Fruit fly (Drosophila melanogaster) whole organism, embryonic: ENCODE data around the gene CG43163.

Experiments used
- Abd-B ChIP-seq: fragments of 200-800 bp; sonication (Bioruptor generic); optimal IDR thresholded peaks from 2 replicates; lab custom pipeline; 2018; ENCODE audit warnings: missing biosample characterization, mild to moderate bottlenecking, missing genetic modification characterization, moderate library complexity
- B-H1 ChIP-seq: fragments of 200-800 bp; sonication (Bioruptor generic); IDR thresholded peaks from 3 replicates; pipeline ENCODE4 v1.3.6; 2022; ENCODE audit warnings: missing biosample characterization, missing genetic modification characterization
- Bdp1 ChIP-seq: fragments of 200-800 bp; sonication (Bioruptor generic); optimal IDR thresholded peaks from 3 replicates; lab custom pipeline; 2016; ENCODE audit warnings: missing biosample characterization, missing genetic modification characterization
- Bteb2 ChIP-seq: fragments of 200-800 bp; sonication (Bioruptor generic); optimal IDR thresholded peaks from 2 replicates; lab custom pipeline; 2016; ENCODE audit warnings: missing biosample characterization, missing genetic modification characterization
- CG10267 ChIP-seq: fragments of 200-800 bp; sonication (Bioruptor generic); optimal IDR thresholded peaks from 2 replicates; lab custom pipeline; 2018; ENCODE audit warnings: missing biosample characterization, mild to moderate bottlenecking, missing genetic modification characterization, moderate library complexity
- CG10321 ChIP-seq: fragments of 200-800 bp; sonication (Bioruptor generic); IDR thresholded peaks from 2 replicates; pipeline ENCODE4 v1.3.6; 2022; ENCODE audit warnings: missing biosample characterization, missing genetic modification characterization
- CG10654 ChIP-seq: fragments of 200-800 bp; sonication (Bioruptor generic); optimal IDR thresholded peaks from 2 replicates; lab custom pipeline; 2016; ENCODE audit warnings: missing biosample characterization, missing genetic modification characterization
- CG10979 ChIP-seq: fragments of 200-800 bp; sonication (Bioruptor generic); optimal IDR thresholded peaks from 2 replicates; lab custom pipeline; 2018; ENCODE audit warnings: missing biosample characterization, mild to moderate bottlenecking, missing genetic modification characterization, moderate library complexity
- CG11093 ChIP-seq: fragments of 200-800 bp; sonication (Bioruptor generic); IDR thresholded peaks from 3 replicates; pipeline ENCODE4 v1.3.6; 2022; ENCODE audit warnings: missing biosample characterization, missing genetic modification characterization
- CG11247 ChIP-seq: fragments of 200-800 bp; sonication (Bioruptor generic); IDR thresholded peaks from 2 replicates; pipeline ENCODE4 v1.3.6; 2022; ENCODE audit warnings: missing biosample characterization, missing genetic modification characterization
- CG11504 ChIP-seq: fragments of 200-800 bp; sonication (Bioruptor generic); optimal IDR thresholded peaks from 3 replicates; lab custom pipeline; 2019; ENCODE audit warnings: missing biosample characterization, mild to moderate bottlenecking, missing genetic modification characterization, moderate library complexity
- CG1233 ChIP-seq: fragments of 200-800 bp; sonication (Bioruptor generic); optimal IDR thresholded peaks from 4 replicates; lab custom pipeline; 2018; ENCODE audit warnings: missing biosample characterization, mild to moderate bottlenecking, missing genetic modification characterization
- CG13287 ChIP-seq: fragments of 200-800 bp; sonication (Bioruptor generic); IDR thresholded peaks from 2 replicates; pipeline ENCODE4 v1.3.6; 2022; ENCODE audit warnings: missing biosample characterization, missing genetic modification characterization; ENCODE audit not compliant: partially characterized antibody
- CG13775 ChIP-seq: fragments of 200-800 bp; sonication (Bioruptor generic); optimal IDR thresholded peaks from 3 replicates; lab custom pipeline; 2017; ENCODE audit warnings: missing biosample characterization, mild to moderate bottlenecking, missing genetic modification characterization
- CG14014 ChIP-seq: fragments of 200-800 bp; sonication (Bioruptor generic); IDR thresholded peaks from 2 replicates; pipeline ENCODE4 v1.3.6; 2022; ENCODE audit warnings: missing biosample characterization, missing genetic modification characterization
- CG3065 ChIP-seq: fragments of 200-800 bp; sonication (Bioruptor generic); optimal IDR thresholded peaks from 2 replicates; lab custom pipeline; 2016; ENCODE audit warnings: missing biosample characterization, missing genetic modification characterization
- CG33213 ChIP-seq: fragments of 200-800 bp; sonication (Bioruptor generic); optimal IDR thresholded peaks from 3 replicates; lab custom pipeline; 2016; ENCODE audit warnings: missing biosample characterization, missing genetic modification characterization
- CG34422 ChIP-seq: fragments of 200-800 bp; sonication (Bioruptor generic); IDR thresholded peaks from 3 replicates; pipeline ENCODE4 v1.3.6; 2022; ENCODE audit warnings: missing biosample characterization, missing genetic modification characterization
- CG3838 ChIP-seq: fragments of 200-800 bp; sonication (Bioruptor generic); optimal IDR thresholded peaks from 3 replicates; lab custom pipeline; 2016; ENCODE audit warnings: missing biosample characterization, missing genetic modification characterization
- CG4360 ChIP-seq: fragments of 200-800 bp; sonication (Bioruptor generic); IDR thresholded peaks from 2 replicates; pipeline ENCODE4 v1.3.6; 2022; ENCODE audit warnings: missing biosample characterization, missing genetic modification characterization
- CG8290 ChIP-seq, 3 experiments: fragments of 200-800 bp; sonication (Bioruptor generic); optimal IDR thresholded peaks; 2 replicates each; lab custom pipeline; 2016 to 2019; ENCODE audit warnings: missing biosample characterization in 3 of 3, missing genetic modification characterization in 3 of 3, mild to moderate bottlenecking in 2 of 3, moderate library complexity in 1 of 3
- D19A ChIP-seq: fragments of 200-800 bp; optimal IDR thresholded peaks from 3 replicates; lab custom pipeline; 2019; ENCODE audit warnings: missing biosample characterization, mild to moderate bottlenecking, missing genetic modification characterization, moderate library complexity
- Dad ChIP-seq: fragments of 200-800 bp; sonication (Bioruptor generic); optimal IDR thresholded peaks from 3 replicates; lab custom pipeline; 2016; ENCODE audit warnings: missing biosample characterization, missing genetic modification characterization
- Dfd ChIP-seq, 2 experiments: fragments of >200 bp; optimal IDR thresholded peaks; 2 replicates each; lab custom pipeline; 2017; ENCODE audit warnings: missing biosample characterization in 2 of 2, missing genetic modification characterization in 2 of 2
- Doc3 ChIP-seq: fragments of 200-800 bp; sonication (Bioruptor generic); IDR thresholded peaks from 3 replicates; pipeline ENCODE4 v1.3.6; 2022; ENCODE audit warnings: missing biosample characterization, missing genetic modification characterization; ENCODE audit not compliant: partially characterized antibody
- GATAe ChIP-seq: fragments of 200-800 bp; sonication (Bioruptor generic); conservative IDR thresholded peaks from 2 replicates; pipeline ENCODE4 v1.3.6; 2022; ENCODE audit warnings: missing biosample characterization, missing genetic modification characterization
- NC2α ChIP-seq: fragments of 200-800 bp; sonication (Bioruptor generic); optimal IDR thresholded peaks from 2 replicates; lab custom pipeline; 2016; ENCODE audit warnings: missing biosample characterization, missing genetic modification characterization
- Nf-YA ChIP-seq: fragments of 200-800 bp; sonication (Bioruptor generic); IDR thresholded peaks from 2 replicates; pipeline ENCODE4 v1.3.6; 2022; ENCODE audit warnings: missing biosample characterization, missing genetic modification characterization
- Xrp1 ChIP-seq: fragments of 200-800 bp; sonication (Bioruptor generic); IDR thresholded peaks from 2 replicates; pipeline ENCODE4 v1.3.6; 2022; ENCODE audit warnings: missing biosample characterization, missing genetic modification characterization
- al ChIP-seq: fragments of 200-800 bp; sonication (Bioruptor generic); IDR thresholded peaks from 2 replicates; pipeline ENCODE4 v1.3.6; 2022; ENCODE audit warnings: missing biosample characterization, missing genetic modification characterization
- ara ChIP-seq: fragments of 200-800 bp; sonication (Bioruptor generic); IDR thresholded peaks from 2 replicates; pipeline ENCODE4 v1.3.6; 2022; ENCODE audit warnings: missing biosample characterization, missing genetic modification characterization
- az2 ChIP-seq: fragments of 200-800 bp; sonication (Bioruptor generic); optimal IDR thresholded peaks from 3 replicates; lab custom pipeline; 2016; ENCODE audit warnings: missing biosample characterization, missing genetic modification characterization
- bab2 ChIP-seq: fragments of 200-800 bp; sonication (Bioruptor generic); optimal IDR thresholded peaks from 2 replicates; lab custom pipeline; 2016; ENCODE audit warnings: missing biosample characterization, missing genetic modification characterization
- cas ChIP-seq: fragments of 200-800 bp; sonication (Bioruptor generic); IDR thresholded peaks from 2 replicates; pipeline ENCODE4 v1.3.6; 2022; ENCODE audit warnings: missing biosample characterization, missing genetic modification characterization
- chif ChIP-seq, 2 experiments: fragments of 200-800 bp; sonication (Bioruptor generic); optimal IDR thresholded peaks; 3 replicates each; lab custom pipeline; 2016; ENCODE audit warnings: missing biosample characterization in 2 of 2, missing genetic modification characterization in 2 of 2
- dati ChIP-seq: fragments of 200-800 bp; sonication (Bioruptor generic); IDR thresholded peaks from 2 replicates; pipeline ENCODE4 v1.3.6; 2022; ENCODE audit warnings: missing biosample characterization, missing genetic modification characterization
- fd96Cb ChIP-seq: fragments of 200-800 bp; sonication (Bioruptor generic); optimal IDR thresholded peaks from 2 replicates; lab custom pipeline; 2018; ENCODE audit warnings: missing biosample characterization, mild to moderate bottlenecking, missing genetic modification characterization, moderate library complexity
- gem ChIP-seq: fragments of 200-800 bp; sonication (Bioruptor generic); optimal IDR thresholded peaks from 2 replicates; lab custom pipeline; 2019; ENCODE audit warnings: missing biosample characterization, mild to moderate bottlenecking, missing genetic modification characterization, moderate library complexity
- onecut ChIP-seq: fragments of 200-800 bp; sonication (Bioruptor generic); IDR thresholded peaks from 2 replicates; pipeline ENCODE4 v1.3.6; 2022; ENCODE audit warnings: missing biosample characterization, missing genetic modification characterization
- pan ChIP-seq, 4 experiments: fragments of >200 bp in 3 of 4; fragments of 200-800 bp in 1 of 4; sonication (Bioruptor generic) in 1 of 4; optimal IDR thresholded peaks in 3 of 4; IDR thresholded peaks in 1 of 4; 2 replicates each; pipeline versions ENCODE4 v1.3.6 to Lab custom; 2017 to 2022; ENCODE audit warnings: missing biosample characterization in 2 of 4, missing genetic modification characterization in 2 of 4, mixed read lengths in 1 of 4
- row ChIP-seq: fragments of 200-800 bp; sonication (Bioruptor generic); IDR thresholded peaks from 3 replicates; pipeline ENCODE4 v1.3.6; 2022; ENCODE audit warnings: missing biosample characterization, missing genetic modification characterization
- sens ChIP-seq: fragments of 200-800 bp; sonication (Bioruptor generic); peaks from one replicate; lab custom pipeline; 2016; ENCODE audit warnings: missing biosample characterization, missing genetic modification characterization
- so ChIP-seq: fragments of 200-800 bp; sonication (Bioruptor generic); IDR thresholded peaks from 3 replicates; pipeline ENCODE4 v1.3.6; 2022; ENCODE audit warnings: missing biosample characterization, missing genetic modification characterization
- tll ChIP-seq, 2 experiments: fragments of 200-800 bp in 1 of 2; fragments of >200 bp in 1 of 2; sonication (Bioruptor generic) in 1 of 2; optimal IDR thresholded peaks; 2 replicates each; lab custom pipeline; 2017 to 2019; ENCODE audit warnings: missing biosample characterization in 2 of 2, missing genetic modification characterization in 2 of 2, mild to moderate bottlenecking in 1 of 2, moderate library complexity in 1 of 2
- trh ChIP-seq: fragments of 200-800 bp; sonication (Bioruptor generic); optimal IDR thresholded peaks from 2 replicates; lab custom pipeline; 2016; ENCODE audit warnings: missing biosample characterization, missing genetic modification characterization

Gene CG43163

dm6 chr3L:8440771-8441549 lies 66.0 kb downstream of the CG43163 start (continued):
- no peak for TF ChIP-seq CG10654 (GFP tag; lab: Kevin White, UChicago)
- TF ChIP-seq B-H1 (GFP tag; lab: Robert Waterston, UW), result no peak
- no peak for TF ChIP-seq onecut
- peak; percentile 31 for TF ChIP-seq Bteb2 (GFP tag; lab: Kevin White, UChicago)
- TF ChIP-seq Bdp1 (GFP tag; lab: Kevin White, UChicago), result no peak
- no peak for TF ChIP-seq CG10321 (GFP tag; lab: Robert Waterston, UW)
- no peak for TF ChIP-seq CG33213 (GFP tag; lab: Kevin White, UChicago)
- TF ChIP-seq D19A, result no peak
- TF ChIP-seq so (GFP tag; lab: Robert Waterston, UW), result no peak

- TF ChIP-seq B-H1 (GFP tag; lab: Robert Waterston, UW) (no peak), CG8290 (GFP tag; optimal IDR thresholded peaks at IDR 0.05; lab: Kevin White, UChicago) (no peak), CG8290 (tag; optimal IDR thresholded peaks at IDR 0.05; lab: Kevin White, UChicago) (no peak), fd96Cb (peak; percentile 33), sens (GFP tag; lab: Kevin White, UChicago) (peak; percentile 74), CG11093 (GFP tag; lab: Robert Waterston, UW) (peak; percentile 10; the same call in 1 of the 3 replicates), Abd-B (GFP tag; lab: Kevin White, UChicago) (no peak), Xrp1 (GFP tag; lab: Robert Waterston, UW) (peak; percentile 7; the same call in 1 of the 2 replicates), Dad (GFP tag; lab: Kevin White, UChicago) (no peak), al (GFP tag; lab: Robert Waterston, UW) (no peak), CG1233 (GFP tag; lab: Kevin White, UChicago) (no peak), row (peak; percentile 17; the same call in 1 of the 3 replicates), CG13775 (no peak), CG10979 (tag; lab: Kevin White, UChicago) (peak; percentile 4), cas (no peak), GATAe (GFP tag; lab: Robert Waterston, UW) (no peak), gem (tag; lab: Kevin White, UChicago) (peak; percentile 53), CG10267 (tag; lab: Kevin White, UChicago) (no peak), chif (GFP tag; optimal IDR thresholded peaks at IDR 0.05; lab: Kevin White, UChicago) (no peak), az2 (peak; percentile 11)
These were observed 66.9 kb downstream of the CG43163 start for dm6 chr3L:8440079-8440478.

dm6 chr3L:8437583-8437982 lies 69.4 kb downstream of the CG43163 start:
- TF ChIP-seq CG4360 (GFP tag; lab: Robert Waterston, UW), result peak; percentile 72
- no peak for TF ChIP-seq trh (GFP tag; lab: Kevin White, UChicago)
- peak in 1 of 2 experiments; percentile 78 for TF ChIP-seq Dfd (GFP tag; optimal IDR thresholded peaks at IDR 0.05; lab: Kevin White, UChicago)
- no peak for TF ChIP-seq Nf-YA
- no peak for TF ChIP-seq NC2α (GFP tag; lab: Kevin White, UChicago)
- TF ChIP-seq CG14014 (GFP tag; lab: Robert Waterston, UW), result 0 out of 2 replicates have a peak, but pooled peaks have one; percentile 15

- no peak for TF ChIP-seq CG11504
- no peak for TF ChIP-seq CG11247
- no peak for TF ChIP-seq CG3838 (GFP tag; lab: Kevin White, UChicago)
- TF ChIP-seq Doc3 (GFP tag; lab: Robert Waterston, UW), result no peak
- no peak for TF ChIP-seq bab2 (GFP tag; lab: Kevin White, UChicago)
- no peak for TF ChIP-seq CG3065 (GFP tag; lab: Kevin White, UChicago)
- TF ChIP-seq ara (GFP tag; lab: Robert Waterston, UW), result no peak
- no peak for TF ChIP-seq pan (optimal IDR thresholded peaks at IDR 0.05; lab: Kevin White, UChicago)
- TF ChIP-seq pan (GFP tag; optimal IDR thresholded peaks at IDR 0.05 in 1 of 2, IDR thresholded peaks at IDR 0.05 in 1 of 2), result peak in 1 of 2 experiments; percentile 11
- TF ChIP-seq dati (GFP tag; lab: Robert Waterston, UW), result no peak
- TF ChIP-seq tll (GFP tag; optimal IDR thresholded peaks at IDR 0.05; lab: Kevin White, UChicago), result peak in 1 of 2 experiments; percentile 42
- TF ChIP-seq CG34422 (GFP tag; lab: Robert Waterston, UW), result peak; percentile 76; the same call in 1 of the 3 replicates
- TF ChIP-seq CG13287 (GFP tag; lab: Robert Waterston, UW), result peak; percentile 60; the same call in 1 of the 2 replicates
These were observed 82.1 kb downstream of the CG43163 start, which contains the start of gene Cbl for dm6 chr3L:8424831-8425336. Gene Cbl, plus strand, starts transcription at chr3L:8424954.
